Fruit fly (Drosophila melanogaster): ENCODE results near the gene CG11843.

Gene CG11843

DNA sequence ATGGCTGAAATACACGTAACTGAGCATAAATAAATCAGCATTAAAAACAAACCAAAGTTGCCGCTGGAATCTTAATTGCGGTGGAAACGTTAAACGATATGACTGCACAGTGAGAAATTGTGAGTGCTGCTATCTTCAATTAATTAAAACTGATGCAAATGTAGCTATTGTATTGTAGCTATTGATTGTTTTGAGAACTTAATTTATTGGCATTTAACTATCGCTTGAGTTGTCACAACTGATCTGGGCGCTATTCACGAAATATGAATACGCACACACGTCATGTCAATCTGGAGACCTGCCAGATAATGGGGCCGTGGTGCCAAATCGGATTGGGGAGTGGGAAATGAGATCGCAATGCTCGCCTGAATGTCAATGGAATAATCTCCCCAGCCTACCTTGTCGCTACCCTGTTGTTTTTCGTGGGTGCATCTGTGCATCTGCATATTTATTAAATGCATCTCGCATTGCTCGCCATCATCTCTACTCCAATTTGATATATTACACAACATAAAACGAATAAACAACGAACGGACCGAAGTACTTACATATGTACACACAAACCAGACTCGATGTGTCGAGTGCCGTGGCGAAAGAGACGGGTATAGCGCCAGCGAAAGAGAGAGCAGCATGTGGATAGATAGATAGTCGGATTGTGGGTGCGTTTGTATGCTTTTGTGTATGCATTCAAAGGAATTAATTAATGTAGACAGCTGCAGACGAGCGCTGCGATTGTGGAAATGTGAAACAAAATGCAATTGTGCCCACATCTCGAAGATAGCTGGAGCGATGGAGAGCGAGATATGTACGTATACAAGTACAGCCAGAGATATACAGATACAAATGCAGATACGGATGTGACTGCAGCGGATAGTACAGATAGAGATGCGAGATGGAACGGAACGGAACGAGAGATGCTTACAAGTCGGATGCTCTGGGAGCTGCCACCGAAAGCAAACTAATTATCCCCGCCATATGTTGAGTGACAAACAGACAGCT lies 29.6 kb downstream of the CG11843 start:
- TF ChIP-seq topi (GFP tag; optimal IDR thresholded peaks at IDR 0.05) (peak; percentile 52), Gug (GFP tag; IDR thresholded peaks at IDR 0.05) (no peak), Ets96B (tag; optimal IDR thresholded peaks at IDR 0.05) (peak; percentile 51), Met (GFP tag; optimal IDR thresholded peaks at IDR 0.05) (peak; percentile 8), fd85E (GFP tag; optimal IDR thresholded peaks at IDR 0.05) (no peak), CG10631 (GFP tag; optimal IDR thresholded peaks at IDR 0.05) (peak; percentile 34), acj6 (GFP tag; optimal IDR thresholded peaks at IDR 0.05) (peak; percentile 46), Hr4 (GFP tag; optimal IDR thresholded peaks at IDR 0.05) (peak; percentile 24), pdm3 (GFP tag; optimal IDR thresholded peaks at IDR 0.05) (peak; percentile 44), CG11902 (GFP tag; optimal IDR thresholded peaks at IDR 0.05) (no peak), Sox15 (GFP tag; optimal IDR thresholded peaks at IDR 0.05) (no peak), CG6808 (GFP tag; optimal IDR thresholded peaks at IDR 0.05) (peak; percentile 33), esn (GFP tag; optimal IDR thresholded peaks at IDR 0.05) (peak; percentile 55), fkh (GFP tag; optimal IDR thresholded peaks at IDR 0.05) (peak; percentile 88), dsx (GFP tag; optimal IDR thresholded peaks at IDR 0.05; ENCODE audit: poor library complexity, severe bottlenecking) (no peak), Hr39 (GFP tag; optimal IDR thresholded peaks at IDR 0.05) (peak; percentile 58), CG16779 (tag; optimal IDR thresholded peaks at IDR 0.05) (no peak), Sox102F (GFP tag; optimal IDR thresholded peaks at IDR 0.05) (peak; percentile 8), CG8632 (GFP tag; optimal IDR thresholded peaks at IDR 0.05) (peak; percentile 33), lz (GFP tag; optimal IDR thresholded peaks at IDR 0.05) (peak; percentile 19), dac (GFP tag; optimal IDR thresholded peaks at IDR 0.05) (no peak), CG9139 (GFP tag; optimal IDR thresholded peaks at IDR 0.05) (no peak), CG11294 (GFP tag; IDR thresholded peaks at IDR 0.05) (no peak), CG15336 (GFP tag; IDR thresholded peaks at IDR 0.05) (0 out of 2 replicates have a peak, but pooled peaks have one; percentile 13), Blimp-1 (GFP tag; optimal IDR thresholded peaks at IDR 0.05) (no peak), cyc (GFP tag; optimal IDR thresholded peaks at IDR 0.05) (peak; percentile 12), CG1621 (tag; optimal IDR thresholded peaks at IDR 0.05) (no peak), salr (GFP tag; optimal IDR thresholded peaks at IDR 0.05) (peak in 1 of 2 experiments; percentile 26), Eip75B (GFP tag; optimal IDR thresholded peaks at IDR 0.05) (peak; percentile 3), CG6792 (GFP tag; optimal IDR thresholded peaks at IDR 0.05) (no peak), CG10669 (GFP tag; optimal IDR thresholded peaks at IDR 0.05) (peak; percentile 47), Smox (GFP tag; optimal IDR thresholded peaks at IDR 0.05) (peak; percentile 50), CG6163 (GFP tag; IDR thresholded peaks at IDR 0.05) (peak; percentile 11; the same call in 1 of the 3 replicates), CG32006 (GFP tag; optimal IDR thresholded peaks at IDR 0.05) (peak; percentile 30), CG31627 (GFP tag; optimal IDR thresholded peaks at IDR 0.05) (peak; percentile 34), CG8119 (GFP tag; IDR thresholded peaks at IDR 0.05) (no peak), CG8319 (GFP tag; optimal IDR thresholded peaks at IDR 0.05) (peak; percentile 33), ss (GFP tag; optimal IDR thresholded peaks at IDR 0.05) (peak in 1 of 2 experiments; percentile 7), Hr38 (GFP tag; optimal IDR thresholded peaks at IDR 0.05) (no peak), CG6276 (GFP tag; optimal IDR thresholded peaks at IDR 0.05) (no peak), Lpt (GFP tag; optimal IDR thresholded peaks at IDR 0.05) (peak; percentile 9), svp (GFP tag) (peak; percentile 89), OdsH (GFP tag; optimal IDR thresholded peaks at IDR 0.05) (peak; percentile 40), eg (GFP tag; IDR thresholded peaks at IDR 0.05) (peak; percentile 45; the same call in 1 of the 3 replicates), Eip93F (GFP tag; optimal IDR thresholded peaks at IDR 0.05) (no peak), CG7368 (GFP tag; optimal IDR thresholded peaks at IDR 0.05) (peak; percentile 13), spab (GFP tag; optimal IDR thresholded peaks at IDR 0.05) (peak; percentile 31), fd59A (GFP tag; optimal IDR thresholded peaks at IDR 0.05) (no peak), vri (GFP tag; optimal IDR thresholded peaks at IDR 0.05) (peak; percentile 4)
